Worm (Caenorhabditis elegans) whole organism, L2 larva: ENCODE data around the gene F32D8.13.

ENCODE experiments used
- C34F6.9 ChIP-seq: fragments of 150-350 bp; optimal IDR thresholded peaks from 2 replicates; lab custom pipeline; 2014; ENCODE audit warnings: missing biosample characterization, missing genetic modification characterization
- R02D3.7 ChIP-seq: fragments of 150-350 bp; optimal IDR thresholded peaks from 2 replicates; lab custom pipeline; 2014; ENCODE audit warnings: missing biosample characterization, missing genetic modification characterization
- Y55F3AM.14 ChIP-seq: fragments of 200-800 bp; sonication (Bioruptor generic); optimal IDR thresholded peaks from 2 replicates; lab custom pipeline; 2018; ENCODE audit warnings: mild to moderate bottlenecking, missing genetic modification characterization, missing compliant biosample characterization
- aly-2 ChIP-seq: fragments of 150-350 bp; optimal IDR thresholded peaks from 2 replicates; lab custom pipeline; 2014; ENCODE audit warnings: missing biosample characterization, missing genetic modification characterization
- ama-1 ChIP-seq: fragments of 150-350 bp; optimal IDR thresholded peaks from 2 replicates; lab custom pipeline; 2018; ENCODE audit warnings: inconsistent platforms
- blmp-1 ChIP-seq: sonication (generic microtip); optimal IDR thresholded peaks from 2 replicates; lab custom pipeline; 2017; ENCODE audit warnings: missing genetic modification characterization, mild to moderate bottlenecking, missing compliant biosample characterization, antibody characterized with exemption, moderate library complexity; ENCODE audit not compliant: insufficient read depth
- ceh-16 ChIP-seq: fragments of 150-350 bp; optimal IDR thresholded peaks from 2 replicates; lab custom pipeline; 2014; ENCODE audit warnings: missing biosample characterization, missing genetic modification characterization
- ceh-82 ChIP-seq: fragments of 150-350 bp; optimal IDR thresholded peaks from 2 replicates; lab custom pipeline; 2014; ENCODE audit warnings: missing biosample characterization, missing genetic modification characterization
- crh-2 ChIP-seq: sonication (generic microtip); optimal IDR thresholded peaks from 2 replicates; lab custom pipeline; 2017; ENCODE audit warnings: missing biosample characterization, missing genetic modification characterization
- dmd-4 ChIP-seq: sonication (generic microtip); optimal IDR thresholded peaks from 2 replicates; lab custom pipeline; 2017; ENCODE audit warnings: missing biosample characterization, missing genetic modification characterization
- lin-11 ChIP-seq: fragments of 150-350 bp; sonication (generic microtip); optimal IDR thresholded peaks from 2 replicates; lab custom pipeline; 2014; ENCODE audit warnings: missing biosample characterization, missing genetic modification characterization, inconsistent platforms, mixed read lengths
- lin-13 ChIP-seq: fragments of 150-350 bp; optimal IDR thresholded peaks from 2 replicates; lab custom pipeline; 2014; ENCODE audit warnings: missing biosample characterization, missing genetic modification reagents, missing genetic modification characterization
- lin-39 ChIP-seq: fragments of 150-350 bp; optimal IDR thresholded peaks from 2 replicates; lab custom pipeline; 2014; ENCODE audit warnings: missing biosample characterization, missing genetic modification reagents, missing genetic modification characterization
- mab-5 ChIP-seq: fragments of 150-350 bp; optimal IDR thresholded peaks from 2 replicates; lab custom pipeline; 2014; ENCODE audit warnings: missing biosample characterization, missing genetic modification characterization
- mbf-1 ChIP-seq: sonication (generic microtip); optimal IDR thresholded peaks from 2 replicates; lab custom pipeline; 2017; ENCODE audit warnings: missing biosample characterization, missing genetic modification characterization
- mdl-1 ChIP-seq, 2 experiments: fragments of 150-350 bp in 1 of 2; sonication (generic microtip) in 1 of 2; optimal IDR thresholded peaks; 2 replicates each; lab custom pipeline; 2017; ENCODE audit warnings: missing biosample characterization in 2 of 2, missing genetic modification characterization in 2 of 2
- nhr-10 ChIP-seq: sonication (generic microtip); optimal IDR thresholded peaks from 2 replicates; lab custom pipeline; 2017; ENCODE audit warnings: missing biosample characterization, missing genetic modification characterization
- nhr-11 ChIP-seq: fragments of 150-350 bp; optimal IDR thresholded peaks from 2 replicates; lab custom pipeline; 2014; ENCODE audit warnings: missing biosample characterization, missing genetic modification characterization
- nhr-12 ChIP-seq: fragments of 150-350 bp; optimal IDR thresholded peaks from 2 replicates; lab custom pipeline; 2014; ENCODE audit warnings: missing biosample characterization, missing genetic modification characterization
- nhr-129 ChIP-seq: fragments of 150-350 bp; optimal IDR thresholded peaks from 2 replicates; lab custom pipeline; 2014; ENCODE audit warnings: missing biosample characterization, missing genetic modification characterization
- nhr-21 ChIP-seq: fragments of 150-350 bp; optimal IDR thresholded peaks from 2 replicates; lab custom pipeline; 2014; ENCODE audit warnings: missing biosample characterization, missing genetic modification characterization
- nhr-23 ChIP-seq: fragments of 150-350 bp; optimal IDR thresholded peaks from 2 replicates; lab custom pipeline; 2014; ENCODE audit warnings: missing biosample characterization, missing genetic modification reagents, missing genetic modification characterization
- nhr-237 ChIP-seq: fragments of 150-350 bp; optimal IDR thresholded peaks from 2 replicates; lab custom pipeline; 2014; ENCODE audit warnings: missing biosample characterization, missing genetic modification characterization
- nhr-25 ChIP-seq: fragments of 150-350 bp; sonication (generic microtip); optimal IDR thresholded peaks from 3 replicates; lab custom pipeline; 2014; ENCODE audit warnings: missing biosample characterization, missing genetic modification characterization
- nhr-6 ChIP-seq: fragments of 150-350 bp; optimal IDR thresholded peaks from 2 replicates; lab custom pipeline; 2014; ENCODE audit warnings: missing biosample characterization, missing genetic modification characterization
- nhr-77 ChIP-seq: fragments of 150-350 bp; optimal IDR thresholded peaks from 2 replicates; lab custom pipeline; 2014; ENCODE audit warnings: missing biosample characterization, missing genetic modification characterization
- peb-1 ChIP-seq: fragments of 150-350 bp; optimal IDR thresholded peaks from 2 replicates; lab custom pipeline; 2014; ENCODE audit warnings: missing biosample characterization, missing genetic modification characterization
- sem-4 ChIP-seq: fragments of 150-350 bp; optimal IDR thresholded peaks from 2 replicates; lab custom pipeline; 2014; ENCODE audit warnings: missing biosample characterization, missing genetic modification reagents, missing genetic modification characterization
- skn-1 ChIP-seq: sonication (generic microtip); optimal IDR thresholded peaks from 2 replicates; lab custom pipeline; 2017; ENCODE audit warnings: missing biosample characterization, missing genetic modification characterization
- sma-3 ChIP-seq: sonication (generic microtip); optimal IDR thresholded peaks from 2 replicates; lab custom pipeline; 2016; ENCODE audit warnings: missing genetic modification reagents, missing genetic modification characterization, missing compliant biosample characterization
- sma-9 ChIP-seq, 2 experiments: fragments of 150-350 bp in 1 of 2; sonication (generic microtip) in 1 of 2; optimal IDR thresholded peaks; 2 replicates each; lab custom pipeline; 2014 to 2016; ENCODE audit warnings: missing genetic modification characterization in 2 of 2, mild to moderate bottlenecking in 1 of 2, missing biosample characterization in 1 of 2, missing compliant biosample characterization in 1 of 2, missing genetic modification reagents in 1 of 2, moderate library complexity in 1 of 2
- unc-39 ChIP-seq: fragments of 150-350 bp; optimal IDR thresholded peaks from 2 replicates; lab custom pipeline; 2014; ENCODE audit warnings: missing biosample characterization, missing genetic modification characterization
- unc-55 ChIP-seq: fragments of 150-350 bp; sonication (generic microtip); optimal IDR thresholded peaks from 3 replicates; lab custom pipeline; 2014; ENCODE audit warnings: missing biosample characterization, missing genetic modification reagents, missing genetic modification characterization
- unc-62 ChIP-seq: fragments of 150-350 bp; optimal IDR thresholded peaks from 2 replicates; lab custom pipeline; 2014; ENCODE audit warnings: missing biosample characterization, missing genetic modification reagents, missing genetic modification characterization
- ztf-1 ChIP-seq: fragments of 200-800 bp; sonication (Bioruptor generic); conservative IDR thresholded peaks from 2 replicates; pipeline ENCODE4 v1.3.6; 2022; ENCODE audit warnings: missing genetic modification characterization, missing compliant biosample characterization
- ztf-11 ChIP-seq: sonication (generic microtip); optimal IDR thresholded peaks from 2 replicates; lab custom pipeline; 2017; ENCODE audit warnings: missing biosample characterization, missing genetic modification characterization
- ztf-4 ChIP-seq: fragments of 150-350 bp; optimal IDR thresholded peaks from 2 replicates; lab custom pipeline; 2014; ENCODE audit warnings: missing biosample characterization, missing genetic modification characterization

F32D8.13 gene

ce11 chrV:10888153-10888552 is 8.2 kb downstream of the F32D8.13 start:
- TF ChIP-seq sma-9 (GFP tag; optimal IDR thresholded peaks at IDR 0.05; lab: Kevin White, UChicago) (peak; percentile 11), sma-9 (tag; optimal IDR thresholded peaks at IDR 0.05; lab: Kevin White, UChicago) (no peak), mdl-1 (tag; optimal IDR thresholded peaks at IDR 0.05; lab: Kevin White, UChicago) (no peak)

ce11 chrV:10887564-10887963 is 8.8 kb downstream of the F32D8.13 start:
- TF ChIP-seq Y55F3AM.14 (GFP tag; lab: Kevin White, UChicago) (peak; percentile 83), nhr-12 (tag; lab: Kevin White, UChicago) (no peak), nhr-10 (tag; lab: Kevin White, UChicago) (no peak), mab-5 (tag; lab: Kevin White, UChicago) (no peak), nhr-77 (tag; lab: Kevin White, UChicago) (no peak), mdl-1 (tag; optimal IDR thresholded peaks at IDR 0.05; lab: Kevin White, UChicago) (no peak), unc-62 (no peak)
- TF ChIP-seq, all 48 proteins: peak for 1

- TF ChIP-seq blmp-1 (tag; lab: Kevin White, UChicago): peak; percentile 71
- no peak for TF ChIP-seq R02D3.7
- TF ChIP-seq unc-39 (tag; lab: Kevin White, UChicago): no peak
- TF ChIP-seq nhr-77 (tag; lab: Kevin White, UChicago): no peak
- no peak for TF ChIP-seq mab-5 (tag; lab: Kevin White, UChicago)
- TF ChIP-seq nhr-129 (tag; lab: Kevin White, UChicago): no peak
- peak; percentile 39 for TF ChIP-seq nhr-21
- TF ChIP-seq peb-1: no peak
- TF ChIP-seq lin-13 (GFP tag; lab: Kevin White, UChicago): no peak
- TF ChIP-seq unc-62: no peak
- TF ChIP-seq aly-2 (tag; lab: Kevin White, UChicago): no peak
- TF ChIP-seq dmd-4: no peak
- TF ChIP-seq sma-9 (GFP tag; optimal IDR thresholded peaks at IDR 0.05; lab: Kevin White, UChicago): peak; percentile 16
- no peak for TF ChIP-seq sma-9 (tag; optimal IDR thresholded peaks at IDR 0.05; lab: Kevin White, UChicago)
- no peak for TF ChIP-seq skn-1 (tag; lab: Kevin White, UChicago)
- no peak for TF ChIP-seq ztf-1 (GFP tag; lab: Robert Waterston, UW)
- peak; percentile 19 for TF ChIP-seq nhr-25 (tag; lab: Kevin White, UChicago)
- TF ChIP-seq, all 48 proteins: peak for 4
Observed at ce11 chrV:10886405-10886887, 9.9 kb downstream of the F32D8.13 start, which contains the start of gene F32D8.3. Gene F32D8.3 (plus strand): TSS chrV:10886837.

ce11 chrV:10883478-10883877 is 12.9 kb downstream of the F32D8.13 start, which contains the start of gene F32D8.2:
Gene F32D8.2 (plus strand): TSS chrV:10883778.
- TF ChIP-seq unc-62 (no peak), aly-2 (tag; lab: Kevin White, UChicago) (no peak), unc-55 (no peak), sem-4 (no peak), lin-11 (tag; lab: Kevin White, UChicago) (no peak), ztf-11 (no peak), nhr-10 (tag; lab: Kevin White, UChicago) (no peak), unc-39 (tag; lab: Kevin White, UChicago) (no peak), ceh-82 (tag; lab: Kevin White, UChicago) (no peak), blmp-1 (tag; lab: Kevin White, UChicago) (no peak), lin-39 (tag; lab: Kevin White, UChicago) (no peak), nhr-237 (tag; lab: Kevin White, UChicago) (no peak), ztf-4 (tag; lab: Kevin White, UChicago) (no peak), sma-3 (GFP tag; lab: Kevin White, UChicago) (no peak), Y55F3AM.14 (GFP tag; lab: Kevin White, UChicago) (no peak), sma-9 (GFP tag; optimal IDR thresholded peaks at IDR 0.05; lab: Kevin White, UChicago) (no peak), sma-9 (tag; optimal IDR thresholded peaks at IDR 0.05; lab: Kevin White, UChicago) (no peak), nhr-23 (tag; lab: Kevin White, UChicago) (no peak), mdl-1 (tag; optimal IDR thresholded peaks at IDR 0.05; lab: Kevin White, UChicago) (no peak)
- TF ChIP-seq, all 48 proteins: peak for 0

ce11 chrV:10880138-10880882 is 16.0 kb downstream of the F32D8.13 start, which contains the start of gene F32D8.1:
Gene F32D8.1 (plus strand): TSS chrV:10880832.
- TF ChIP-seq nhr-23 (tag; lab: Kevin White, UChicago): no peak
- no peak for TF ChIP-seq nhr-237 (tag; lab: Kevin White, UChicago)
- TF ChIP-seq unc-39 (tag; lab: Kevin White, UChicago): no peak
- TF ChIP-seq nhr-11 (tag; lab: Kevin White, UChicago): no peak
- TF ChIP-seq C34F6.9 (tag; lab: Kevin White, UChicago): no peak
- TF ChIP-seq mbf-1 (tag; lab: Kevin White, UChicago): no peak
- no peak for TF ChIP-seq ztf-11
- no peak for TF ChIP-seq ama-1 (lab: Kevin White, UChicago)
- TF ChIP-seq sma-3 (GFP tag; lab: Kevin White, UChicago): no peak
- no peak for TF ChIP-seq nhr-10 (tag; lab: Kevin White, UChicago)
- no peak for TF ChIP-seq nhr-21
- no peak for TF ChIP-seq nhr-6 (tag; lab: Kevin White, UChicago)
- no peak for TF ChIP-seq aly-2 (tag; lab: Kevin White, UChicago)
- TF ChIP-seq crh-2 (tag; lab: Kevin White, UChicago): no peak
- TF ChIP-seq lin-11 (tag; lab: Kevin White, UChicago): no peak
- TF ChIP-seq unc-62: no peak
- no peak for TF ChIP-seq ceh-16
- no peak for TF ChIP-seq Y55F3AM.14 (GFP tag; lab: Kevin White, UChicago)
- TF ChIP-seq nhr-129 (tag; lab: Kevin White, UChicago): no peak
